Fruit fly (Drosophila melanogaster): ENCODE data around the gene Cpr11B.

DNA sequence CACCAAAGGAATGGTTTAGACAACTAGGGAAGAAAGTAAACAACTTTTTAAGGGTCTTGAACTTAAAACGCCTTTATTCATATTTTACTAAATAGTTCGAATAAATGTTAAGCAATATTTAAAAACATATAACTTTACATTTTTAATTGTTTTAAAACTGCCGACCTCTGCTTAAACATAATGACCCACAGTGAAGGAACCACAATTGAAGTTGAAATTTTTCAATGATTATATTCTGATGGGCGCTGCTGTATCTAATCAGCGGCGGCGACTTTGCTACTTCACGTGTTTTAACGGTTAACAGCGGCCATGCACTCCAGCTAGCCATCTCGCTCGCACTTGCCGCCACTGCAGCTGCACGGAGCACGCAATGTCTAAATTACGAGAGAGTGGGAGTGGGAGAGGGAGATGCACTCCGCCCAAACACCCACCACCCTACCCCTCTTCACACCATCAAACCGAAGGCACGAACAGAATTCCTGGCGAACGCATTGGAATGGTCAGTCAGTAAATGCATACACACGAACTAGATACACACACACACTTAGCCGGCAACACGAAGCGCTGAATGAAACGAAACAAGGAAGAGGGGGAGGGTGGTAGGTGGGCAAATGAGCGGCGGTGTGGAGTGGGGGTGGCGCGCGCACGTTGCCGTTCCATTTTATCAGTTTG, 25.9 kb downstream of the Cpr11B start:
- TF ChIP-seq Blimp-1 (GFP tag; optimal IDR thresholded peaks at IDR 0.05), result no peak
- peak; percentile 63 for TF ChIP-seq eg (GFP tag; IDR thresholded peaks at IDR 0.05)
- peak; percentile 61 for TF ChIP-seq Gug (GFP tag; IDR thresholded peaks at IDR 0.05)
- peak; percentile 41 for TF ChIP-seq Hr39 (GFP tag; optimal IDR thresholded peaks at IDR 0.05)
- peak; percentile 73 for TF ChIP-seq CG32006 (GFP tag; optimal IDR thresholded peaks at IDR 0.05)
- peak; percentile 47 for TF ChIP-seq CG10631 (GFP tag; optimal IDR thresholded peaks at IDR 0.05)
- TF ChIP-seq OdsH (GFP tag; optimal IDR thresholded peaks at IDR 0.05), result peak; percentile 45
- peak in 1 of 2 experiments; percentile 96 for TF ChIP-seq ss (GFP tag; optimal IDR thresholded peaks at IDR 0.05)
- TF ChIP-seq achi (GFP tag; optimal IDR thresholded peaks at IDR 0.05), result peak; percentile 60
- TF ChIP-seq CG8119 (GFP tag; IDR thresholded peaks at IDR 0.05), result peak; percentile 68
- TF ChIP-seq acj6 (GFP tag; optimal IDR thresholded peaks at IDR 0.05), result peak; percentile 34
- peak; percentile 61 for TF ChIP-seq CG6276 (GFP tag; optimal IDR thresholded peaks at IDR 0.05)

Measured in whole organism, prepupa.